Worm (Caenorhabditis elegans) whole organism, L1 larva: ENCODE data around the gene B0034.2.
A peak's percentile ranks its signal among the peaks of the same experiment; 100 is the strongest.

ENCODE experiments used
- C16A3.4 ChIP-seq: fragments of 150-350 bp; optimal IDR thresholded peaks from 2 replicates; lab custom pipeline; 2014; ENCODE audit warnings: missing biosample characterization, missing genetic modification characterization
- aly-2 ChIP-seq: fragments of 150-350 bp; optimal IDR thresholded peaks from 2 replicates; lab custom pipeline; 2014; ENCODE audit warnings: missing biosample characterization, missing genetic modification characterization
- ama-1 ChIP-seq: fragments of 150-350 bp; optimal IDR thresholded peaks from 2 replicates; lab custom pipeline; 2014
- blmp-1 ChIP-seq: fragments of 150-350 bp; optimal IDR thresholded peaks from 2 replicates; lab custom pipeline; 2014; ENCODE audit warnings: missing biosample characterization, missing genetic modification characterization
- ceh-63 ChIP-seq: fragments of 200-800 bp; sonication (Bioruptor generic); optimal IDR thresholded peaks from 2 replicates; lab custom pipeline; 2018; ENCODE audit warnings: mild to moderate bottlenecking, missing genetic modification characterization, missing compliant biosample characterization
- ceh-88 ChIP-seq: fragments of 200-800 bp; sonication (Bioruptor generic); IDR thresholded peaks from 2 replicates; pipeline ENCODE4 v1.3.6; 2022; ENCODE audit warnings: missing genetic modification characterization, missing compliant biosample characterization
- dpl-1 ChIP-seq, 3 experiments: fragments of 150-350 bp in 2 of 3; sonication (generic microtip) in 1 of 3; optimal IDR thresholded peaks; 2 replicates each; lab custom pipeline; 2014 to 2017; ENCODE audit warnings: missing biosample characterization in 3 of 3, missing genetic modification characterization in 3 of 3, missing genetic modification reagents in 3 of 3
- dsc-1 ChIP-seq: sonication (generic microtip); optimal IDR thresholded peaks from 2 replicates; lab custom pipeline; 2016; ENCODE audit warnings: mild to moderate bottlenecking, missing genetic modification characterization, missing compliant biosample characterization
- efl-1 ChIP-seq, 4 experiments: fragments of 150-350 bp; optimal IDR thresholded peaks in 3 of 4; peaks in 1 of 4; 1 replicate in 1 of 4; 2 replicates in 3 of 4; lab custom pipeline; 2014; ENCODE audit warnings: missing biosample characterization in 2 of 4, missing genetic modification characterization in 2 of 4, missing genetic modification reagents in 2 of 4
- efl-3 ChIP-seq: fragments of 200-800 bp; sonication (Bioruptor generic); optimal IDR thresholded peaks from 2 replicates; lab custom pipeline; 2018; ENCODE audit warnings: mild to moderate bottlenecking, missing genetic modification characterization, missing compliant biosample characterization
- egl-13 ChIP-seq: sonication (generic microtip); optimal IDR thresholded peaks from 2 replicates; lab custom pipeline; 2016; ENCODE audit warnings: missing genotype, missing genetic modification reagents, missing genetic modification characterization, missing compliant biosample characterization
- egl-27 ChIP-seq, 2 experiments: fragments of 150-350 bp in 1 of 2; sonication (generic microtip); optimal IDR thresholded peaks; 3 replicates each; lab custom pipeline; 2017 to 2018; ENCODE audit warnings: missing biosample characterization in 2 of 2, missing genetic modification characterization in 2 of 2, missing genetic modification reagents in 2 of 2
- elt-2 ChIP-seq: sonication (generic microtip); optimal IDR thresholded peaks from 2 replicates; lab custom pipeline; 2016; ENCODE audit warnings: missing genetic modification characterization, mild to moderate bottlenecking, inconsistent platforms, missing compliant biosample characterization, missing genetic modification reagents
- elt-3 ChIP-seq, 6 experiments: fragments of 150-350 bp in 1 of 6; sonication (generic microtip); optimal IDR thresholded peaks; 2 replicates each; lab custom pipeline; 2017 to 2018; ENCODE audit warnings: missing biosample characterization in 6 of 6, missing genetic modification characterization in 6 of 6, inconsistent platforms in 1 of 6
- fkh-4 ChIP-seq: sonication (generic microtip); optimal IDR thresholded peaks from 2 replicates; lab custom pipeline; 2016; ENCODE audit warnings: missing compliant biosample characterization, missing genetic modification characterization, borderline replicate concordance
- fkh-8 ChIP-seq: sonication (generic microtip); optimal IDR thresholded peaks from 2 replicates; lab custom pipeline; 2016; ENCODE audit warnings: mild to moderate bottlenecking, missing genetic modification characterization, missing compliant biosample characterization
- jun-1 ChIP-seq: fragments of 150-350 bp; optimal IDR thresholded peaks from 2 replicates; lab custom pipeline; 2014; ENCODE audit warnings: missing biosample characterization, missing genetic modification reagents, missing genetic modification characterization
- lin-14 ChIP-seq: fragments of 200-800 bp; sonication (Bioruptor generic); optimal IDR thresholded peaks from 2 replicates; lab custom pipeline; 2018; ENCODE audit warnings: mild to moderate bottlenecking, missing genetic modification characterization, moderate library complexity, missing compliant biosample characterization
- lin-15B ChIP-seq: fragments of 150-350 bp; sonication (generic microtip); optimal IDR thresholded peaks from 3 replicates; lab custom pipeline; 2014; ENCODE audit warnings: missing biosample characterization, missing genetic modification characterization
- lin-35 ChIP-seq, 2 experiments: fragments of 150-350 bp; optimal IDR thresholded peaks; 2 replicates each; lab custom pipeline; 2014; ENCODE audit warnings: missing biosample characterization in 2 of 2, missing genetic modification characterization in 2 of 2, missing genetic modification reagents in 2 of 2
- lir-3 ChIP-seq: sonication (generic microtip); optimal IDR thresholded peaks from 2 replicates; lab custom pipeline; 2016; ENCODE audit warnings: mild to moderate bottlenecking, missing genetic modification characterization, moderate library complexity, missing compliant biosample characterization; ENCODE audit not compliant: poor library complexity
- lsy-2 ChIP-seq, 2 experiments: fragments of 150-350 bp; optimal IDR thresholded peaks; 2 replicates each; lab custom pipeline; 2014; ENCODE audit warnings: missing biosample characterization in 2 of 2, missing genetic modification characterization in 2 of 2
- mdl-1 ChIP-seq, 2 experiments: fragments of 150-350 bp; optimal IDR thresholded peaks; 2 replicates each; lab custom pipeline; 2014 to 2017; ENCODE audit warnings: missing biosample characterization in 2 of 2, missing genetic modification characterization in 2 of 2, inconsistent platforms in 1 of 2
- mef-2 ChIP-seq: fragments of 150-350 bp; optimal IDR thresholded peaks from 2 replicates; lab custom pipeline; 2014; ENCODE audit warnings: missing biosample characterization, missing genetic modification characterization
- nhr-11 ChIP-seq: fragments of 150-350 bp; optimal IDR thresholded peaks from 2 replicates; lab custom pipeline; 2014; ENCODE audit warnings: missing biosample characterization, missing genetic modification characterization
- nhr-19 ChIP-seq: fragments of 200-800 bp; sonication (Bioruptor generic); conservative IDR thresholded peaks from 2 replicates; pipeline ENCODE4 v1.3.6; 2022; ENCODE audit warnings: missing genetic modification characterization, missing compliant biosample characterization
- nhr-20 ChIP-seq: sonication (generic microtip); optimal IDR thresholded peaks from 2 replicates; lab custom pipeline; 2016; ENCODE audit warnings: mild to moderate bottlenecking, missing genetic modification characterization, missing compliant biosample characterization
- nhr-237 ChIP-seq: fragments of 150-350 bp; optimal IDR thresholded peaks from 2 replicates; lab custom pipeline; 2014; ENCODE audit warnings: missing biosample characterization, missing genetic modification characterization
- nhr-28 ChIP-seq: fragments of 150-350 bp; optimal IDR thresholded peaks from 2 replicates; lab custom pipeline; 2014; ENCODE audit warnings: missing biosample characterization, missing genetic modification characterization
- nhr-47 ChIP-seq: sonication (generic microtip); optimal IDR thresholded peaks from 2 replicates; lab custom pipeline; 2016; ENCODE audit warnings: mild to moderate bottlenecking, missing genetic modification characterization, moderate library complexity, missing compliant biosample characterization
- nhr-71 ChIP-seq: sonication (generic microtip); optimal IDR thresholded peaks from 2 replicates; lab custom pipeline; 2016; ENCODE audit warnings: mild to moderate bottlenecking, missing genetic modification characterization, moderate library complexity, missing compliant biosample characterization
- nhr-77 ChIP-seq: fragments of 150-350 bp; optimal IDR thresholded peaks from 2 replicates; lab custom pipeline; 2014; ENCODE audit warnings: missing biosample characterization, missing genetic modification characterization
- nhr-84 ChIP-seq: sonication (generic microtip); optimal IDR thresholded peaks from 2 replicates; lab custom pipeline; 2017; ENCODE audit warnings: missing biosample characterization, missing genetic modification characterization
- nhr-85 ChIP-seq: sonication (generic microtip); peaks from one replicate; lab custom pipeline; 2016; ENCODE audit warnings: missing genetic modification characterization, inconsistent platforms, missing compliant biosample characterization
- nhr-90 ChIP-seq: sonication (generic microtip); optimal IDR thresholded peaks from 2 replicates; lab custom pipeline; 2016; ENCODE audit warnings: mild to moderate bottlenecking, missing genetic modification characterization, missing compliant biosample characterization; ENCODE audit not compliant: poor library complexity
- skn-1 ChIP-seq: fragments of 150-350 bp; optimal IDR thresholded peaks from 2 replicates; lab custom pipeline; 2014; ENCODE audit warnings: missing biosample characterization, missing genetic modification characterization
- snu-23 ChIP-seq: sonication (generic microtip); optimal IDR thresholded peaks from 2 replicates; lab custom pipeline; 2016; ENCODE audit warnings: missing genetic modification characterization, missing compliant biosample characterization
- sup-37 ChIP-seq: fragments of 200-800 bp; sonication (Bioruptor generic); optimal IDR thresholded peaks from 2 replicates; lab custom pipeline; 2018; ENCODE audit warnings: mild to moderate bottlenecking, missing genetic modification characterization, missing compliant biosample characterization
- swsn-7 ChIP-seq: sonication (generic microtip); optimal IDR thresholded peaks from 2 replicates; lab custom pipeline; 2016; ENCODE audit warnings: missing genetic modification characterization, missing compliant biosample characterization
- tbx-2 ChIP-seq: sonication (generic microtip); optimal IDR thresholded peaks from 2 replicates; lab custom pipeline; 2016; ENCODE audit warnings: missing genetic modification characterization, missing compliant biosample characterization
- unc-130 ChIP-seq: fragments of 150-350 bp; optimal IDR thresholded peaks from 2 replicates; lab custom pipeline; 2017; ENCODE audit warnings: missing biosample characterization, missing genetic modification characterization, inconsistent platforms
- unc-98 ChIP-seq: fragments of 200-800 bp; sonication (Bioruptor generic); IDR thresholded peaks from 2 replicates; pipeline ENCODE4 v1.3.6; 2022; ENCODE audit warnings: missing genetic modification characterization, missing compliant biosample characterization

The B0034.2 gene

ce11 chrII:5931109-5931508 lies 13.1 kb downstream of the B0034.2 start:
- TF ChIP-seq snu-23 (GFP tag; lab: Kevin White, UChicago) (peak; percentile 36), dpl-1 (GFP tag; optimal IDR thresholded peaks at IDR 0.05; lab: Kevin White, UChicago) (peak in 1 of 3 experiments; percentile 1), mdl-1 (tag; optimal IDR thresholded peaks at IDR 0.05; lab: Kevin White, UChicago) (peak in 1 of 2 experiments; percentile 28), blmp-1 (tag; lab: Kevin White, UChicago) (peak; percentile 54), nhr-47 (tag; lab: Kevin White, UChicago) (no peak), C16A3.4 (peak; percentile 37), lir-3 (tag; lab: Kevin White, UChicago) (no peak), nhr-71 (tag; lab: Kevin White, UChicago) (peak; percentile 25), skn-1 (peak; percentile 9), unc-98 (GFP tag; lab: Robert Waterston, UW) (no peak), nhr-28 (tag; lab: Kevin White, UChicago) (no peak), efl-1 (optimal IDR thresholded peaks at IDR 0.05; lab: Kevin White, UChicago) (peak in 1 of 2 experiments; percentile 15), efl-1 (GFP tag; optimal IDR thresholded peaks at IDR 0.05 in 1 of 2; lab: Kevin White, UChicago) (no peak), nhr-20 (tag; lab: Kevin White, UChicago) (peak; percentile 18), egl-27 (tag; optimal IDR thresholded peaks at IDR 0.05; lab: Kevin White, UChicago) (no peak), dsc-1 (tag; lab: Kevin White, UChicago) (no peak), ama-1 (lab: Kevin White, UChicago) (peak; percentile 3), nhr-237 (no peak), lin-35 (GFP tag; optimal IDR thresholded peaks at IDR 0.05; lab: Kevin White, UChicago) (peak in 1 of 2 experiments; percentile 62), lsy-2 (tag; optimal IDR thresholded peaks at IDR 0.05; lab: Kevin White, UChicago) (peak in 1 of 2 experiments; percentile 40), nhr-90 (tag; lab: Kevin White, UChicago) (peak; percentile 14), fkh-4 (tag; lab: Kevin White, UChicago) (no peak), lin-14 (peak; percentile 76), elt-3 (tag; optimal IDR thresholded peaks at IDR 0.05; lab: Kevin White, UChicago) (peak in 2 of 6 experiments; percentile 12 to 53), tbx-2 (tag; lab: Kevin White, UChicago) (peak; percentile 25), ceh-88 (GFP tag; lab: Robert Waterston, UW) (no peak), nhr-77 (peak; percentile 47), nhr-11 (tag; lab: Kevin White, UChicago) (no peak), fkh-8 (tag; lab: Kevin White, UChicago) (no peak), nhr-85 (tag; lab: Kevin White, UChicago) (peak; percentile 80), jun-1 (tag; lab: Kevin White, UChicago) (peak; percentile 19)

DNA sequence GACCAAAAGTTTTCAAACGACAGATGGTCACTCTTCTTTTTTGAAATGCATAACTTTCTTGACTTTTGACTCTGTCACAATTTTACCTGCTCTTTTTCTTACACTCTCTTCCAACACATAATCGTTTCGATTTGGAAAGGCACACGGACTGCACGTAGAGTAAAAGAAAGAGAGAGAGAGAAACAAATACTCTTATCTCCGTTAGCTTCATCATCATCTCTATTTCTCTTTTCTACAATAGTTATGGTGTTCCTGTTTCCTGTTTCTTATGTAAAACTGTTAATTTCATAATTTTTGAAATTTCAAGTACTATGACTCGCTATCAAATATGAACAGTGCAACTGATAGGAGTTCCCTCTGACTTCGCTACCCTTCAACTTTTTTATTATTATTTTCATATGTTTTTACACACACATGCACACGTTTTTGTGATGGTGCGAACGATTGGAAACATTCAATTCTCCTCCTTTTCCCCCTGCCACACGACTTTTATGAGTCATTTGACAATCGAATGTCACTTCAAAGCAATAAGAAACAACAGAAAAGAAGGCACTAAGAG lies 14.0 kb downstream of the B0034.2 start:
- TF ChIP-seq egl-13 (tag; lab: Kevin White, UChicago) (no peak), C16A3.4 (no peak), lin-35 (GFP tag; optimal IDR thresholded peaks at IDR 0.05; lab: Kevin White, UChicago) (peak in 1 of 2 experiments; percentile 28), lin-14 (peak; percentile 42), ceh-63 (GFP tag; lab: Kevin White, UChicago) (no peak), jun-1 (tag; lab: Kevin White, UChicago) (peak; percentile 18), elt-2 (tag; lab: Kevin White, UChicago) (peak; percentile 61), mef-2 (tag; lab: Kevin White, UChicago) (no peak)

ce11 chrII:5928502-5928901 lies 15.7 kb downstream of the B0034.2 start, which contains the start of gene egl-44:
TSS of gene egl-44 (plus strand) at chrII:5928802.
- TF ChIP-seq efl-3 (GFP tag; lab: Kevin White, UChicago): no peak
- TF ChIP-seq nhr-90 (tag; lab: Kevin White, UChicago): no peak
- TF ChIP-seq nhr-19 (GFP tag; lab: Robert Waterston, UW): no peak
- no peak for TF ChIP-seq tbx-2 (tag; lab: Kevin White, UChicago)
- no peak for TF ChIP-seq blmp-1 (tag; lab: Kevin White, UChicago)
- no peak for TF ChIP-seq nhr-84 (tag; lab: Kevin White, UChicago)
- TF ChIP-seq aly-2 (tag; lab: Kevin White, UChicago): no peak
- no peak for TF ChIP-seq elt-3 (tag; optimal IDR thresholded peaks at IDR 0.05; lab: Kevin White, UChicago)
- no peak for TF ChIP-seq unc-130 (tag; lab: Kevin White, UChicago)
- TF ChIP-seq unc-98 (GFP tag; lab: Robert Waterston, UW): no peak
- no peak for TF ChIP-seq swsn-7 (tag; lab: Kevin White, UChicago)
- TF ChIP-seq sup-37 (GFP tag; lab: Kevin White, UChicago): no peak
- TF ChIP-seq lin-15B (tag; lab: Kevin White, UChicago): no peak
